Fruit fly (Drosophila melanogaster) whole organism, prepupa: ENCODE measurements around the gene ome.
A peak's percentile ranks its signal among the peaks of the same experiment; 100 is the strongest.

Experiments used
- CG11294 ChIP-seq: fragments of 200-800 bp; sonication (Bioruptor generic); IDR thresholded peaks from 2 replicates; pipeline ENCODE4 v1.3.6; 2022; ENCODE audit warnings: missing biosample characterization, missing genetic modification characterization
- CG11762 ChIP-seq: fragments of 200-800 bp; sonication (Bioruptor generic); optimal IDR thresholded peaks from 3 replicates; lab custom pipeline; 2016; ENCODE audit warnings: missing biosample characterization, missing genetic modification characterization; ENCODE audit not compliant: insufficient read depth
- CG15336 ChIP-seq: fragments of 200-800 bp; sonication (Bioruptor generic); IDR thresholded peaks from 2 replicates; pipeline ENCODE4 v1.3.6; 2022; ENCODE audit warnings: missing biosample characterization, missing genetic modification characterization
- CG1621 ChIP-seq: fragments of 200-800 bp; sonication (Bioruptor generic); optimal IDR thresholded peaks from 3 replicates; lab custom pipeline; 2018; ENCODE audit warnings: missing biosample characterization, mild to moderate bottlenecking, missing genetic modification characterization
- CG3032 ChIP-seq: fragments of 200-800 bp; optimal IDR thresholded peaks from 2 replicates; lab custom pipeline; 2019; ENCODE audit warnings: missing biosample characterization, mild to moderate bottlenecking, missing genetic modification characterization, moderate library complexity
- CG31627 ChIP-seq: fragments of 200-800 bp; sonication (Bioruptor generic); optimal IDR thresholded peaks from 3 replicates; lab custom pipeline; 2016; ENCODE audit warnings: missing biosample characterization, missing genetic modification characterization
- CG32006 ChIP-seq: fragments of 200-800 bp; sonication (Bioruptor generic); optimal IDR thresholded peaks from 3 replicates; lab custom pipeline; 2017; ENCODE audit warnings: missing biosample characterization, mild to moderate bottlenecking, missing genetic modification characterization
- CG4318 ChIP-seq: fragments of 200-800 bp; sonication (Bioruptor generic); optimal IDR thresholded peaks from 3 replicates; lab custom pipeline; 2017; ENCODE audit warnings: missing biosample characterization, mild to moderate bottlenecking, missing genetic modification characterization
- CG6163 ChIP-seq: fragments of 200-800 bp; sonication (Bioruptor generic); IDR thresholded peaks from 3 replicates; pipeline ENCODE4 v1.3.6; 2022; ENCODE audit warnings: missing biosample characterization, missing genetic modification characterization
- CG6276 ChIP-seq: fragments of 200-800 bp; sonication (Bioruptor generic); optimal IDR thresholded peaks from 2 replicates; lab custom pipeline; 2017; ENCODE audit warnings: missing biosample characterization, mild to moderate bottlenecking, missing genetic modification characterization
- CG6792 ChIP-seq: fragments of 200-800 bp; sonication (Bioruptor generic); optimal IDR thresholded peaks from 3 replicates; lab custom pipeline; 2016; ENCODE audit warnings: missing biosample characterization, missing genetic modification characterization
- CG6808 ChIP-seq: fragments of 200-800 bp; sonication (Bioruptor generic); optimal IDR thresholded peaks from 3 replicates; lab custom pipeline; 2017; ENCODE audit warnings: missing biosample characterization, missing genetic modification characterization, mild to moderate bottlenecking, moderate library complexity, missing genetic modification reagents
- CG6854 ChIP-seq: fragments of 200-800 bp; sonication (Bioruptor generic); optimal IDR thresholded peaks from 2 replicates; lab custom pipeline; 2017; ENCODE audit warnings: missing biosample characterization, mild to moderate bottlenecking, missing genetic modification characterization
- CG7368 ChIP-seq: fragments of 200-800 bp; sonication (Bioruptor generic); optimal IDR thresholded peaks from 3 replicates; lab custom pipeline; 2016; ENCODE audit warnings: missing biosample characterization, missing genetic modification characterization
- CG8119 ChIP-seq: fragments of 200-800 bp; sonication (Bioruptor generic); IDR thresholded peaks from 3 replicates; pipeline ENCODE4 v1.3.6; 2022; ENCODE audit warnings: missing biosample characterization, missing genetic modification characterization
- CG8319 ChIP-seq: fragments of 200-800 bp; sonication (Bioruptor generic); optimal IDR thresholded peaks from 3 replicates; lab custom pipeline; 2016; ENCODE audit warnings: missing biosample characterization, missing genetic modification characterization
- CG8632 ChIP-seq: fragments of 200-800 bp; sonication (Bioruptor generic); optimal IDR thresholded peaks from 3 replicates; lab custom pipeline; 2016; ENCODE audit warnings: missing biosample characterization, missing genetic modification characterization
- CG9139 ChIP-seq: fragments of 200-800 bp; sonication (Bioruptor generic); optimal IDR thresholded peaks from 3 replicates; lab custom pipeline; 2017; ENCODE audit warnings: missing biosample characterization, mild to moderate bottlenecking, missing genetic modification characterization
- Eip75B ChIP-seq: fragments of 200-800 bp; sonication (Bioruptor generic); optimal IDR thresholded peaks from 3 replicates; lab custom pipeline; 2016; ENCODE audit warnings: missing biosample characterization, missing genetic modification characterization
- Eip78C ChIP-seq: fragments of 200-800 bp; sonication (Bioruptor generic); peaks from one replicate; lab custom pipeline; 2016; ENCODE audit warnings: missing biosample characterization, missing genetic modification characterization
- Eip93F ChIP-seq: fragments of 200-800 bp; sonication (Bioruptor generic); optimal IDR thresholded peaks from 2 replicates; lab custom pipeline; 2016; ENCODE audit warnings: missing biosample characterization, mild to moderate bottlenecking, missing genetic modification characterization
- Ets21C ChIP-seq: fragments of 200-800 bp; sonication (Bioruptor generic); optimal IDR thresholded peaks from 3 replicates; lab custom pipeline; 2016; ENCODE audit warnings: missing biosample characterization, missing genetic modification characterization
- Hr38 ChIP-seq: sonication (Bioruptor generic); optimal IDR thresholded peaks from 2 replicates; lab custom pipeline; 2016; ENCODE audit warnings: missing biosample characterization, missing genetic modification characterization
- Hr39 ChIP-seq: fragments of 200-800 bp; sonication (Bioruptor generic); optimal IDR thresholded peaks from 2 replicates; lab custom pipeline; 2016; ENCODE audit warnings: missing biosample characterization, missing genetic modification characterization
- Hr4 ChIP-seq: fragments of 200-800 bp; sonication (Bioruptor generic); optimal IDR thresholded peaks from 3 replicates; lab custom pipeline; 2016; ENCODE audit warnings: missing biosample characterization, missing genetic modification characterization
- Met ChIP-seq: fragments of 200-800 bp; sonication (Bioruptor generic); optimal IDR thresholded peaks from 3 replicates; lab custom pipeline; 2016; ENCODE audit warnings: missing biosample characterization, missing genetic modification characterization
- Sox102F ChIP-seq: fragments of 200-800 bp; sonication (Bioruptor generic); optimal IDR thresholded peaks from 2 replicates; lab custom pipeline; 2016; ENCODE audit warnings: missing biosample characterization, mild to moderate bottlenecking, missing genetic modification characterization
- Sox14 ChIP-seq: fragments of 200-800 bp; sonication (Bioruptor generic); optimal IDR thresholded peaks from 3 replicates; lab custom pipeline; 2016; ENCODE audit warnings: missing biosample characterization, missing genetic modification characterization
- Sox15 ChIP-seq: fragments of 200-800 bp; sonication (Bioruptor generic); optimal IDR thresholded peaks from 3 replicates; lab custom pipeline; 2016; ENCODE audit warnings: missing biosample characterization, missing genetic modification characterization
- achi ChIP-seq: fragments of 200-800 bp; sonication (Bioruptor generic); optimal IDR thresholded peaks from 3 replicates; lab custom pipeline; 2016; ENCODE audit warnings: missing biosample characterization, missing genetic modification characterization
- acj6 ChIP-seq: fragments of 200-800 bp; sonication (Bioruptor generic); optimal IDR thresholded peaks from 3 replicates; lab custom pipeline; 2016; ENCODE audit warnings: missing biosample characterization, missing genetic modification characterization
- cyc ChIP-seq: fragments of 200-800 bp; sonication (Bioruptor generic); optimal IDR thresholded peaks from 3 replicates; lab custom pipeline; 2016; ENCODE audit warnings: missing biosample characterization, missing genetic modification characterization
- dac ChIP-seq: fragments of 200-800 bp; sonication (Bioruptor generic); optimal IDR thresholded peaks from 2 replicates; lab custom pipeline; 2017; ENCODE audit warnings: missing biosample characterization, mild to moderate bottlenecking, missing genetic modification characterization
- dsx ChIP-seq: fragments of 200-800 bp; optimal IDR thresholded peaks from 3 replicates; lab custom pipeline; 2019; ENCODE audit warnings: missing biosample characterization, mild to moderate bottlenecking, missing genetic modification characterization, moderate library complexity; ENCODE audit not compliant: poor library complexity, severe bottlenecking
- eg ChIP-seq: fragments of 200-800 bp; sonication (Bioruptor generic); IDR thresholded peaks from 3 replicates; pipeline ENCODE4 v1.3.6; 2022; ENCODE audit warnings: missing biosample characterization, missing genetic modification characterization
- fd59A ChIP-seq: fragments of 200-800 bp; sonication (Bioruptor generic); optimal IDR thresholded peaks from 2 replicates; lab custom pipeline; 2017; ENCODE audit warnings: missing biosample characterization, mild to moderate bottlenecking, missing genetic modification characterization, missing genetic modification reagents
- fd85E ChIP-seq: fragments of 200-800 bp; sonication (Bioruptor generic); optimal IDR thresholded peaks from 3 replicates; lab custom pipeline; 2016; ENCODE audit warnings: missing biosample characterization, missing genetic modification characterization
- fkh ChIP-seq: fragments of 200-800 bp; sonication (Bioruptor generic); optimal IDR thresholded peaks from 3 replicates; lab custom pipeline; 2017; ENCODE audit warnings: missing biosample characterization, mild to moderate bottlenecking, missing genetic modification characterization, moderate library complexity
- lz ChIP-seq: fragments of 200-800 bp; sonication (Bioruptor generic); optimal IDR thresholded peaks from 3 replicates; lab custom pipeline; 2016; ENCODE audit warnings: missing biosample characterization, missing genetic modification characterization
- net ChIP-seq: fragments of 200-800 bp; sonication (Bioruptor generic); optimal IDR thresholded peaks from 3 replicates; lab custom pipeline; 2016; ENCODE audit warnings: missing biosample characterization, missing genetic modification characterization
- pdm3 ChIP-seq: fragments of 200-800 bp; sonication (Bioruptor generic); optimal IDR thresholded peaks from 3 replicates; lab custom pipeline; 2016; ENCODE audit warnings: missing biosample characterization, missing genetic modification characterization
- salr ChIP-seq, 2 experiments: fragments of 200-800 bp; sonication (Bioruptor generic); optimal IDR thresholded peaks; 3 replicates each; lab custom pipeline; 2016 to 2018; ENCODE audit warnings: missing biosample characterization in 2 of 2, missing genetic modification characterization in 2 of 2, mild to moderate bottlenecking in 1 of 2
- spab ChIP-seq: fragments of 200-800 bp; sonication (Bioruptor generic); optimal IDR thresholded peaks from 2 replicates; lab custom pipeline; 2017; ENCODE audit warnings: missing biosample characterization, mild to moderate bottlenecking, missing genetic modification characterization, missing genetic modification reagents
- ss ChIP-seq, 2 experiments: fragments of 200-800 bp; sonication (Bioruptor generic); optimal IDR thresholded peaks; 2 replicates in 1 of 2; 3 replicates in 1 of 2; lab custom pipeline; 2017 to 2018; ENCODE audit warnings: mild to moderate bottlenecking in 2 of 2, missing biosample characterization in 2 of 2, missing genetic modification characterization in 2 of 2, moderate library complexity in 1 of 2
- svp ChIP-seq: fragments of 200-800 bp; sonication (Bioruptor generic); peaks from one replicate; lab custom pipeline; 2016; ENCODE audit warnings: missing biosample characterization, missing genetic modification characterization
- topi ChIP-seq: fragments of 200-800 bp; sonication (Bioruptor generic); optimal IDR thresholded peaks from 3 replicates; lab custom pipeline; 2016; ENCODE audit warnings: missing biosample characterization, missing genetic modification characterization
- vri ChIP-seq: fragments of 200-800 bp; sonication (Bioruptor generic); optimal IDR thresholded peaks from 3 replicates; lab custom pipeline; 2016; ENCODE audit warnings: missing biosample characterization, mild to moderate bottlenecking, missing genetic modification characterization

The ome gene

dm6 chr3L:14663750-14664149, 8.9 kb upstream of the ome start:
- no peak for TF ChIP-seq CG6792 (GFP tag; lab: Kevin White, UChicago)
- TF ChIP-seq lz (GFP tag; lab: Kevin White, UChicago) = no peak
- no peak for TF ChIP-seq Sox14
- TF ChIP-seq CG15336 = no peak

dm6 chr3L:14664390-14664789, 8.2 kb upstream of the ome start:
- TF ChIP-seq Eip78C (GFP tag; lab: Kevin White, UChicago) = peak; percentile 13
- no peak for TF ChIP-seq Eip75B (GFP tag; lab: Kevin White, UChicago)

dm6 chr3L:14665802-14666351, 6.8 kb upstream of the ome start:
- peak; percentile 76 for TF ChIP-seq CG31627 (GFP tag; lab: Kevin White, UChicago)
- TF ChIP-seq fkh (GFP tag; lab: Kevin White, UChicago) = peak; percentile 70
- peak; percentile 90 for TF ChIP-seq Sox14
- TF ChIP-seq CG6276 (GFP tag; lab: Kevin White, UChicago) = peak; percentile 65
- no peak for TF ChIP-seq Hr38
- TF ChIP-seq Eip78C (GFP tag; lab: Kevin White, UChicago) = peak; percentile 97
- peak; percentile 84 for TF ChIP-seq svp (GFP tag; lab: Kevin White, UChicago)
- peak; percentile 90 for TF ChIP-seq eg (GFP tag; lab: Robert Waterston, UW)
- TF ChIP-seq CG3032 (tag; lab: Kevin White, UChicago) = peak; percentile 89
- TF ChIP-seq fd59A (GFP tag; lab: Kevin White, UChicago) = peak; percentile 86
- peak; percentile 67 for TF ChIP-seq CG8632 (GFP tag; lab: Kevin White, UChicago)
- TF ChIP-seq CG11294 = peak; percentile 66
- peak; percentile 78 for TF ChIP-seq Hr39 (GFP tag; lab: Kevin White, UChicago)
- TF ChIP-seq CG8319 (GFP tag; lab: Kevin White, UChicago) = peak; percentile 24
- TF ChIP-seq cyc (GFP tag; lab: Kevin White, UChicago) = peak; percentile 83
- TF ChIP-seq net (GFP tag; lab: Kevin White, UChicago) = peak; percentile 86
- TF ChIP-seq pdm3 (GFP tag; lab: Kevin White, UChicago) = peak; percentile 89
- TF ChIP-seq vri = peak; percentile 60
- peak; percentile 55 for TF ChIP-seq Ets21C (GFP tag; lab: Kevin White, UChicago)
- TF ChIP-seq Sox15 (GFP tag; lab: Kevin White, UChicago) = peak; percentile 62
- TF ChIP-seq CG32006 (GFP tag; lab: Kevin White, UChicago) = peak; percentile 88
- peak; percentile 92 for TF ChIP-seq CG6163 (GFP tag; lab: Robert Waterston, UW)
- TF ChIP-seq topi (GFP tag; lab: Kevin White, UChicago) = peak; percentile 80
- peak; percentile 85 for TF ChIP-seq CG15336
- peak; percentile 87 for TF ChIP-seq Eip75B (GFP tag; lab: Kevin White, UChicago)
- peak; percentile 84 for TF ChIP-seq CG1621 (tag; lab: Kevin White, UChicago)
- TF ChIP-seq Sox102F (GFP tag; lab: Kevin White, UChicago) = peak; percentile 76
- TF ChIP-seq dsx (GFP tag; lab: Kevin White, UChicago) = peak; percentile 89
- peak; percentile 73 for TF ChIP-seq spab (GFP tag; lab: Kevin White, UChicago)
- TF ChIP-seq ss (GFP tag; optimal IDR thresholded peaks at IDR 0.05; lab: Kevin White, UChicago) = peak; percentile 91
- TF ChIP-seq dac (GFP tag; lab: Kevin White, UChicago) = peak; percentile 76
- peak; percentile 85 for TF ChIP-seq acj6 (GFP tag; lab: Kevin White, UChicago)
- peak; percentile 78 for TF ChIP-seq CG7368
- TF ChIP-seq fd85E (GFP tag; lab: Kevin White, UChicago) = peak; percentile 38
- peak; percentile 81 for TF ChIP-seq Met (GFP tag; lab: Kevin White, UChicago)
- TF ChIP-seq CG6808 = peak; percentile 88
- TF ChIP-seq CG8119 = peak; percentile 88
- TF ChIP-seq CG9139 (GFP tag; lab: Kevin White, UChicago) = peak; percentile 81
- peak; percentile 30 for TF ChIP-seq Eip93F (GFP tag; lab: Kevin White, UChicago)
- peak; percentile 84 for TF ChIP-seq CG4318 (GFP tag; lab: Kevin White, UChicago)
- peak; percentile 81 for TF ChIP-seq CG11762
- TF ChIP-seq CG6854 (GFP tag; lab: Kevin White, UChicago) = peak; percentile 37
- peak; percentile 89 for TF ChIP-seq Hr4 (GFP tag; lab: Kevin White, UChicago)
- peak; percentile 88 for TF ChIP-seq achi (GFP tag; lab: Kevin White, UChicago)
- TF ChIP-seq salr (GFP tag; optimal IDR thresholded peaks at IDR 0.05; lab: Kevin White, UChicago) = peak; percentile 84 to 85
